Worm (Caenorhabditis elegans): Measurements from ENCODE around the gene nhr-137.

Gene nhr-137

ce11 chrX:6644971-6645704 lies 23.7 kb downstream of the nhr-137 start, which contains the start of gene C56E10.3:
Gene C56E10.3 (plus strand): TSS chrX:6645654.
- TF ChIP-seq ztf-29 (GFP tag; IDR thresholded peaks at IDR 0.05) (no peak), tab-1 (GFP tag; IDR thresholded peaks at IDR 0.05) (no peak), T22C8.4 (GFP tag; IDR thresholded peaks at IDR 0.05) (no peak), klf-2 (GFP tag; conservative IDR thresholded peaks at IDR 0.05) (no peak), flt-1 (GFP tag; IDR thresholded peaks at IDR 0.05) (no peak), ztf-23 (GFP tag; IDR thresholded peaks at IDR 0.05) (no peak), ref-1 (GFP tag; conservative IDR thresholded peaks at IDR 0.05) (no peak), med-1 (GFP tag; optimal IDR thresholded peaks at IDR 0.05; ENCODE audit: insufficient read depth) (no peak), cog-1 (tag; optimal IDR thresholded peaks at IDR 0.05) (no peak)

ce11 chrX:6642798-6643197 lies 26.0 kb downstream of the nhr-137 start:
- TF ChIP-seq tab-1 (GFP tag; IDR thresholded peaks at IDR 0.05) (no peak), med-1 (GFP tag; optimal IDR thresholded peaks at IDR 0.05; ENCODE audit: insufficient read depth) (no peak), cog-1 (tag; optimal IDR thresholded peaks at IDR 0.05) (no peak), T22C8.4 (GFP tag; IDR thresholded peaks at IDR 0.05) (no peak), ztf-29 (GFP tag; IDR thresholded peaks at IDR 0.05) (no peak), ztf-23 (GFP tag; IDR thresholded peaks at IDR 0.05) (no peak)

DNA sequence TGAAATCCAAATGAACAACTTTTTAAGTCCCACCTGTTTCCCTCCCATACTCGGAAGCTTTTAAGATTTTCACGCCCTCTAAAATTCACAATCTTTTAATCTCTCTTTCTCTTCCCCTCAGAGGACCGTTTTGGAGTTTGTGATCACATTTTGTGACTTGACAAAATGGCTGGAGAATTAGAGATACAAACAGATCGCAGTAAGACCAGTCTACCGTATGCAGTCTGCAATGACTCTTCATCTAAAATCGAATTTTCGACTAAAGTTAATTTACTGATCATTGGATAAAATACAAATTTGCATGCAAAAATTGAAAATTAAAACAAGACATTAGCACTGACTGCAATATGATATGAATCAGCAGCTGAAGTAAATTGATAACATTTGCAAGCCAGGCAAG lies 27.3 kb downstream of the nhr-137 start:
- TF ChIP-seq flt-1 (GFP tag; IDR thresholded peaks at IDR 0.05) (no peak), ref-1 (GFP tag; conservative IDR thresholded peaks at IDR 0.05) (no peak), med-1 (GFP tag; optimal IDR thresholded peaks at IDR 0.05; ENCODE audit: insufficient read depth) (no peak), ztf-29 (GFP tag; IDR thresholded peaks at IDR 0.05) (no peak), klf-2 (GFP tag; conservative IDR thresholded peaks at IDR 0.05) (no peak), ztf-23 (GFP tag; IDR thresholded peaks at IDR 0.05) (no peak), cog-1 (tag; optimal IDR thresholded peaks at IDR 0.05) (no peak), tab-1 (GFP tag; IDR thresholded peaks at IDR 0.05) (no peak), T22C8.4 (GFP tag; IDR thresholded peaks at IDR 0.05) (no peak)

- TF ChIP-seq ztf-29 (GFP tag; IDR thresholded peaks at IDR 0.05) (no peak), klf-2 (GFP tag; conservative IDR thresholded peaks at IDR 0.05) (no peak), ref-1 (GFP tag; conservative IDR thresholded peaks at IDR 0.05) (no peak), flt-1 (GFP tag; IDR thresholded peaks at IDR 0.05) (no peak), T22C8.4 (GFP tag; IDR thresholded peaks at IDR 0.05) (no peak), med-1 (GFP tag; optimal IDR thresholded peaks at IDR 0.05; ENCODE audit: insufficient read depth) (no peak), cog-1 (tag; optimal IDR thresholded peaks at IDR 0.05) (no peak), tab-1 (GFP tag; IDR thresholded peaks at IDR 0.05) (no peak), ztf-23 (GFP tag; IDR thresholded peaks at IDR 0.05) (no peak)
Measured at ce11 chrX:6640570-6641199, 28.1 kb downstream of the nhr-137 start, which contains the start of gene nhr-120. Gene nhr-120 (minus strand): TSS chrX:6640620.

ce11 chrX:6638985-6639573 lies 29.7 kb downstream of the nhr-137 start:
- TF ChIP-seq tab-1 (GFP tag; IDR thresholded peaks at IDR 0.05): no peak

DNA sequence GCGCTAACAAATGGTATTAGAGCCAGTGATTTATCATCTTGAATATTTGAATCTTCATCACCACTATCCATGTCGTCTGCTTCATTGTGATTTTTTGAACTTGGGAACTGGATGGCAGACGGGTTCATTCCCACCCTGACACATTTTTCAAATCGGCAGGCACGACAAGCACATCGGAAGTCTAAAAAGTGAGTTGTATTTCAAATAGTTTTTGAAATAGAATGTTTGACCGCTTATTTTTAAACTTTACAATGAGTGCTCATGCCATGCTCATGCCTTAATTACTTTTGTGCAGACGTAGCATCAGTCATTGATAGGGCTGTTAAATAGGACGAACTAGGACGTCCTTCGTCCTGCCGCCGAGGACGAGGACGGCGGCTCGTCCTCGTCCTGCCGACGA lies 30.9 kb downstream of the nhr-137 start:
- no peak for TF ChIP-seq ztf-29 (GFP tag; IDR thresholded peaks at IDR 0.05)
- TF ChIP-seq ref-1 (GFP tag; conservative IDR thresholded peaks at IDR 0.05): no peak
- TF ChIP-seq T22C8.4 (GFP tag; IDR thresholded peaks at IDR 0.05): no peak
- TF ChIP-seq ztf-23 (GFP tag; IDR thresholded peaks at IDR 0.05): no peak
- no peak for TF ChIP-seq cog-1 (tag; optimal IDR thresholded peaks at IDR 0.05)
- no peak for TF ChIP-seq tab-1 (GFP tag; IDR thresholded peaks at IDR 0.05)
- no peak for TF ChIP-seq klf-2 (GFP tag; conservative IDR thresholded peaks at IDR 0.05)
- TF ChIP-seq med-1 (GFP tag; optimal IDR thresholded peaks at IDR 0.05; ENCODE audit: insufficient read depth): no peak
- TF ChIP-seq flt-1 (GFP tag; IDR thresholded peaks at IDR 0.05): no peak

ce11 chrX:6635173-6635572 lies 33.6 kb downstream of the nhr-137 start, which contains the start of gene aexr-1:
Gene aexr-1 (minus strand): TSS chrX:6635273.
- TF ChIP-seq tab-1 (GFP tag; IDR thresholded peaks at IDR 0.05) (no peak), flt-1 (GFP tag; IDR thresholded peaks at IDR 0.05) (no peak), cog-1 (tag; optimal IDR thresholded peaks at IDR 0.05) (no peak), klf-2 (GFP tag; conservative IDR thresholded peaks at IDR 0.05) (no peak), ztf-29 (GFP tag; IDR thresholded peaks at IDR 0.05) (no peak), ztf-23 (GFP tag; IDR thresholded peaks at IDR 0.05) (no peak), med-1 (GFP tag; optimal IDR thresholded peaks at IDR 0.05; ENCODE audit: insufficient read depth) (no peak), T22C8.4 (GFP tag; IDR thresholded peaks at IDR 0.05) (no peak), ref-1 (GFP tag; conservative IDR thresholded peaks at IDR 0.05) (no peak)

DNA sequence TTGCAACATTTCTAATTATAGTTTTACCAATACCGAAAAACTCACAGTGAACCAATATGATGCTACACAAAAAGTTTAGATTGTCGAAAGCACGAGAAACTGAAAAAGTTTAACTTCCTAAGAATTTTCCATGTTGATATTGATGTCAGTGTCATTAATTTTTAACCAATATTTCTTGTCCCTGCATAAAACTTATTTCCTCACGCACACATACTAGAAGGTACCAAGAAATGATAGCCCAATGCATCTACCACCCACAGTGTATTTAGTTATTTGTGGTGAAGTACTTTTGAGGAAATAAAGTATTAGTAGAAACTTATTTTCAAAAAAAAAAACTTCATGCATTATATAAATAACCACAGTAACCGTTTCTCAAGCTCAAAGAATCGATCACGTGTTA lies 37.4 kb downstream of the nhr-137 start, which contains the start of gene aexr-2:
TSS of gene aexr-2 (minus strand) at position 101 of the 400 bp plus-strand sequence.
- TF ChIP-seq tab-1 (GFP tag; IDR thresholded peaks at IDR 0.05) (no peak), ztf-29 (GFP tag; IDR thresholded peaks at IDR 0.05) (no peak), cog-1 (tag; optimal IDR thresholded peaks at IDR 0.05) (no peak), klf-2 (GFP tag; conservative IDR thresholded peaks at IDR 0.05) (no peak), flt-1 (GFP tag; IDR thresholded peaks at IDR 0.05) (no peak), ztf-23 (GFP tag; IDR thresholded peaks at IDR 0.05) (no peak), T22C8.4 (GFP tag; IDR thresholded peaks at IDR 0.05) (no peak), med-1 (GFP tag; optimal IDR thresholded peaks at IDR 0.05; ENCODE audit: insufficient read depth) (no peak)

DNA sequence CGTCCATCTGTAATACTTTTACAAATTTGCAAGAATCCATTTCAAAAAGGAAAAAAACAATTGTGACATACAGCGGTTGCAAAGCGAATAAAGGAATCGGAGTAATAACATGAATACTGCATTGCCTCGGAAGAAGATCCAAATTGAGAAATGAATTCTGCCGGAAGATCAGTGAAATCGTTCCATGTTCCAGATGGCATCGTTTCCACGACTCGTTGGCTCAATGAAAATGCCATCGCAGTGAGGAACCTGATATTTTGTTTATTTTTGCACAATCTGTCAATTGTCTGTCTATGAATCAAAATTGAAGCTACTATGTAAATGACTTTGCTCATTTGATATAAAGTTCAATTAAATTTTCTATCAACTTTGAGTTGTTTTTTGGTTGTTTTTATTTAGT lies 38.2 kb downstream of the nhr-137 start:
- TF ChIP-seq flt-1 (GFP tag; IDR thresholded peaks at IDR 0.05) (no peak), klf-2 (GFP tag; conservative IDR thresholded peaks at IDR 0.05) (no peak), ref-1 (GFP tag; conservative IDR thresholded peaks at IDR 0.05) (no peak)

Measured in whole organism, midembryonic.